Fruit fly (Drosophila melanogaster) whole organism, embryonic: ENCODE data around the gene CG4297.

Experiments used
- Atf-2 ChIP-seq: fragments of 200-800 bp; sonication (Bioruptor generic); optimal IDR thresholded peaks from 2 replicates; lab custom pipeline; 2016; ENCODE audit warnings: missing biosample characterization, missing genetic modification characterization
- CG14441 ChIP-seq: fragments of 200-800 bp; sonication (Bioruptor generic); IDR thresholded peaks from 2 replicates; pipeline ENCODE4 v1.3.6; 2022; ENCODE audit warnings: missing biosample characterization, missing genetic modification characterization
- CG15601 ChIP-seq: fragments of 200-800 bp; sonication (Bioruptor generic); optimal IDR thresholded peaks from 3 replicates; lab custom pipeline; 2019; ENCODE audit warnings: missing biosample characterization, mild to moderate bottlenecking, missing genetic modification characterization, moderate library complexity
- CG4820 ChIP-seq: fragments of 200-800 bp; sonication (Bioruptor generic); optimal IDR thresholded peaks from 3 replicates; lab custom pipeline; 2016; ENCODE audit warnings: missing biosample characterization, missing genetic modification characterization
- Opbp ChIP-seq: fragments of 200-800 bp; sonication (Bioruptor generic); IDR thresholded peaks from 3 replicates; pipeline ENCODE4 v1.3.6; 2022; ENCODE audit warnings: missing biosample characterization, missing genetic modification characterization; ENCODE audit not compliant: partially characterized antibody
- crol ChIP-seq: fragments of 200-800 bp; sonication (Bioruptor generic); IDR thresholded peaks from 2 replicates; pipeline ENCODE4 v1.3.6; 2022; ENCODE audit warnings: missing biosample characterization, missing genetic modification characterization
- onecut ChIP-seq: fragments of 200-800 bp; sonication (Bioruptor generic); IDR thresholded peaks from 2 replicates; pipeline ENCODE4 v1.3.6; 2022; ENCODE audit warnings: missing biosample characterization, missing genetic modification characterization
- org-1 ChIP-seq: fragments of 200-800 bp; sonication (Bioruptor generic); optimal IDR thresholded peaks from 2 replicates; lab custom pipeline; 2017; ENCODE audit warnings: missing biosample characterization, missing genetic modification characterization

dm6 chr2L:437498-437897 is 34.5 kb downstream of the CG4297 start:
- TF ChIP-seq onecut (0 out of 2 replicates have a peak, but pooled peaks have one; percentile 29), Opbp (GFP tag; lab: Robert Waterston, UW) (no peak), CG14441 (GFP tag; lab: Robert Waterston, UW) (no peak), CG4820 (GFP tag; lab: Kevin White, UChicago) (no peak), CG15601 (tag; lab: Kevin White, UChicago) (no peak), crol (GFP tag; lab: Robert Waterston, UW) (no peak), Atf-2 (GFP tag; lab: Kevin White, UChicago) (no peak), org-1 (GFP tag; lab: Kevin White, UChicago) (no peak)
